Worm (Caenorhabditis elegans) whole organism, L1 larva: ENCODE measurements around the gene M02D8.3.

Source experiments
- ama-1 ChIP-seq: fragments of 150-350 bp; optimal IDR thresholded peaks from 2 replicates; lab custom pipeline; 2014
- ceh-90 ChIP-seq: sonication (generic microtip); optimal IDR thresholded peaks from 2 replicates; lab custom pipeline; 2016; ENCODE audit warnings: missing genetic modification characterization, missing compliant biosample characterization
- lin-39 ChIP-seq: fragments of 150-350 bp; optimal IDR thresholded peaks from 2 replicates; lab custom pipeline; 2014; ENCODE audit warnings: missing biosample characterization, missing genetic modification reagents, missing genetic modification characterization
- nhr-85 ChIP-seq: sonication (generic microtip); peaks from one replicate; lab custom pipeline; 2016; ENCODE audit warnings: missing genetic modification characterization, inconsistent platforms, missing compliant biosample characterization

- no peak for TF ChIP-seq lin-39 (tag; lab: Kevin White, UChicago)
- no peak for TF ChIP-seq ama-1 (lab: Kevin White, UChicago)
- no peak for TF ChIP-seq ceh-90 (tag; lab: Kevin White, UChicago)
- no peak for TF ChIP-seq nhr-85
Observed at ce11 chrX:8711141-8711645, 25.6 kb downstream of the M02D8.3 start, which contains the start of gene F53A9.1.
